Fruit fly (Drosophila melanogaster) ovary, adult (tissue): ENCODE data around the gene aub.

Experiments
- CG17801 ChIP-seq: fragments of 200-800 bp; optimal IDR thresholded peaks from 2 replicates; lab custom pipeline; 2019; ENCODE audit warnings: missing biosample characterization, mild to moderate bottlenecking, missing genetic modification characterization, moderate library complexity; ENCODE audit not compliant: partially characterized antibody

The aub gene

dm6 chr2L:11027825-11028496 lies 26.7 kb upstream of the aub start:
- TF ChIP-seq CG17801 (GFP tag; lab: Kevin White, UChicago): no peak

dm6 chr2L:11027213-11027612 lies 25.9 kb upstream of the aub start:
- no peak for TF ChIP-seq CG17801 (GFP tag; lab: Kevin White, UChicago)

- no peak for TF ChIP-seq CG17801 (GFP tag; lab: Kevin White, UChicago)
These were observed 22.6 kb upstream of the aub start for dm6 chr2L:11023875-11024274.

dm6 chr2L:11022804-11023203 lies 21.5 kb upstream of the aub start:
- no peak for TF ChIP-seq CG17801 (GFP tag; lab: Kevin White, UChicago)

- no peak for TF ChIP-seq CG17801 (GFP tag; lab: Kevin White, UChicago)
These were observed 20.3 kb upstream of the aub start for dm6 chr2L:11021606-11022005.

dm6 chr2L:11016695-11017094 lies 15.4 kb upstream of the aub start, which contains the start of gene CG14913:
Gene CG14913 (plus strand): TSS chr2L:11016995.
- TF ChIP-seq CG17801 (GFP tag; lab: Kevin White, UChicago): no peak

dm6 chr2L:11015320-11015719 lies 14.0 kb upstream of the aub start, which contains the start of gene Acp32CD:
Gene Acp32CD (plus strand): TSS chr2L:11015620.
- TF ChIP-seq CG17801 (GFP tag; lab: Kevin White, UChicago): no peak

dm6 chr2L:11014671-11015070 lies 13.4 kb upstream of the aub start:
- TF ChIP-seq CG17801 (GFP tag; lab: Kevin White, UChicago): no peak

- no peak for TF ChIP-seq CG17801 (GFP tag; lab: Kevin White, UChicago)
These were observed 12.8 kb upstream of the aub start for dm6 chr2L:11014018-11014611.

dm6 chr2L:11010999-11011398 lies 9.7 kb upstream of the aub start, which contains the start of the genes Art8 and dUTPase:
Gene Art8 (minus strand): TSS chr2L:11011086.
Gene dUTPase (plus strand): TSS chr2L:11011312.
- peak; percentile 69 for TF ChIP-seq CG17801 (GFP tag; lab: Kevin White, UChicago)

dm6 chr2L:11004674-11005045 lies 3.4 kb upstream of the aub start, which contains the start of gene Nup154:
Gene Nup154 (plus strand): TSS chr2L:11004820.
- no peak for TF ChIP-seq CG17801 (GFP tag; lab: Kevin White, UChicago)

- peak; percentile 84 for TF ChIP-seq CG17801 (GFP tag; lab: Kevin White, UChicago)
These were observed 2.8 kb upstream of the aub start, which contains the start of gene RpL9 for dm6 chr2L:11003925-11004673. Gene RpL9 (minus strand): TSS chr2L:11004189.

dm6 chr2L:10989162-10989561 lies 12.1 kb downstream of the aub start, which contains the start of gene TTLL4A:
Gene TTLL4A (plus strand): TSS chr2L:10989401.
- peak; percentile 38 for TF ChIP-seq CG17801 (GFP tag; lab: Kevin White, UChicago)

dm6 chr2L:10988026-10988425 lies 13.2 kb downstream of the aub start:
- TF ChIP-seq CG17801 (GFP tag; lab: Kevin White, UChicago): no peak

- peak; percentile 6 for TF ChIP-seq CG17801 (GFP tag; lab: Kevin White, UChicago)
These were observed 13.9 kb downstream of the aub start, which contains the start of the genes piwi and CG12253 for dm6 chr2L:10987370-10987853. Gene piwi (minus strand): TSS chr2L:10987420. Gene CG12253 (plus strand): TSS chr2L:10987806.
